Worm (Caenorhabditis elegans): Measurements from ENCODE around the gene lad-2.
A peak's percentile ranks its signal among the peaks of the same experiment; 100 is the strongest.

Gene lad-2

DNA sequence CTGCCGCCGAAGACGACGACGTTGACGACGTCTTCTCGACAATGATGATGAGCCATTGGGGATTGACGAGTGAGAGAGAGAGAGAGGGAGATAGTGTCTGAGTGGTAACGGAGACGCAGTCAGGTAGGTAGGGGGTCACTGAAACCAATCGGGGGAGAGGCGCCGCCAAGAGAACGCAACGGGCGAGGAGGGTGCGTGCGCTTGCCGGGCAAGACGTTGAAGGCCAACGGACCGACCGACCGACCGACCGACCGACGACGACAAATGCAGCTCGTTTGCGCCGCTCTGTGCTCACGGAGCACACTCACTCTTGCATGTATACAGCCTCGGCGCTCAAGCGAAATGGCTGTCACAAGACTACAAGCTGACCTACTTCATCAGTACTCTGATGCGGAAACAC lies 12.2 kb upstream of the lad-2 start:
- TF ChIP-seq tbx-11 (GFP tag; IDR thresholded peaks at IDR 0.05) (no peak), hmg-4 (GFP tag; optimal IDR thresholded peaks at IDR 0.05) (peak; percentile 32)

DNA sequence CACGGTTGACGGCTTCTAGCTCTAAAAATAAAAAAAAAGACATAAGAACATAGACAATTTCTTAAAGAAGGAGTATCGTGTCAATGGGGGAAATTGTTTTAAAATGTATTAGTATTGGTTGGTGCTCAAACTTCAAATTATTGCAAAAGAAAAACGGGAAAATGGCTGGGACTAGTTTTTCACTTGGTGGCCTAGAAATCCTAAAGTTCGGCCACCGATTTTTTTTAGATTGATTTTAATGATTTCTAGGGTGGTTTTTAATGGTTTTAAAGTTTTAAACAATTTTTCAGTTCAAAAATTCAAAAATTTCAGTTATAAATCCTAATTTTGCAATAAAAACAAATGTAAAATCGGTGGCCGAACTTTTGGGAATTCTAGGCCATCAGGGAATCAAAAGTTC lies 8.4 kb upstream of the lad-2 start:
- TF ChIP-seq aly-1 (tag; optimal IDR thresholded peaks at IDR 0.05) = no peak
- no peak for TF ChIP-seq tra-4 (tag; optimal IDR thresholded peaks at IDR 0.05)
- no peak for TF ChIP-seq pes-1 (GFP tag; IDR thresholded peaks at IDR 0.05)
- TF ChIP-seq ama-1 (optimal IDR thresholded peaks at IDR 0.05) = no peak
- no peak for TF ChIP-seq hmg-4 (GFP tag; optimal IDR thresholded peaks at IDR 0.05)
- no peak for TF ChIP-seq scrt-1 (GFP tag; IDR thresholded peaks at IDR 0.05)
- no peak for TF ChIP-seq ceh-13 (GFP tag; optimal IDR thresholded peaks at IDR 0.05)
- no peak for TF ChIP-seq F13C5.2 (tag; optimal IDR thresholded peaks at IDR 0.05)
- no peak for TF ChIP-seq sea-1 (GFP tag; conservative IDR thresholded peaks at IDR 0.05)

DNA sequence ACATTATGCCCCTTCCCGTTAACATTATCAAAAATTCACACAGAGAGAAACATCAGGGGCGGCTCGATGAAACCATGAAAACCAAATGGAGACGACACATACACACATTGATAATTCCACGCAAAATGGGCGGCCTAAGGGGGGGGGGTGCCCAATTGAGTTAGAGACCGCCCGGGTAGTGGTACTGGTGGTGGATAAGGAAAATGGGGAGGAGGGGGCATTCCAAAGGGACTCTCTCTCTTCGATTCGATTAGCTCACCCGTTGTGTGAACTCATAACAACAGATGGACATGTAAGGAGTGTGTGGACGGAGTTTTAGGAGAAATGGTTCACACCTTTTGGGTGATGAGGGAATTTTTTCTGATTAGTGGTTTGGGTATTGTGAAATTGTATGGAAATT lies 4.2 kb upstream of the lad-2 start:
- TF ChIP-seq tbx-37 (GFP tag; conservative IDR thresholded peaks at IDR 0.05) = no peak
- TF ChIP-seq hmg-4 (GFP tag; optimal IDR thresholded peaks at IDR 0.05) = peak; percentile 26
- no peak for TF ChIP-seq hmbx-1 (tag; optimal IDR thresholded peaks at IDR 0.05)

DNA sequence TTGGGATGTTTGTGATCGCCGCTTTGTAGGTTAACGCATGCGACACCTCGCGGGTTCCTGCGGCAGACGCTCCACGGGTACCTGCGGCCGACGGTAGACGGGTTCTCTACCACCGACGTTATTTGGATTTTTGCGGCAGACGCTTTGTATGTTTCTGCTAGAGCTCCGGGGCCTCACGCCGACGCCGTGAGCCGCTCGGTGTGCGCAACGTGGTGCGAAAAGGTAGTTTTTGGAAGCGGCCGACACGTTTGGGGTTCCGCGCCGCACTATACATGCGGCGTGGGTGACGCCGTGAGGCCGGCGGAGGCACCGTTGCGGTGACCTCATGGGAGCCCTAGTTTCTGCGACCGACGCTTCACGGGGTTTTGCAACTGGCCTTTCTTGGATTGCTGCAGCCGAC lies 7.2 kb downstream of the lad-2 start:
- no peak for TF ChIP-seq aly-1 (tag; optimal IDR thresholded peaks at IDR 0.05)
- no peak for TF ChIP-seq ceh-13 (GFP tag; optimal IDR thresholded peaks at IDR 0.05)
- no peak for TF ChIP-seq ets-7 (tag; optimal IDR thresholded peaks at IDR 0.05)
- no peak for TF ChIP-seq tbx-37 (GFP tag; conservative IDR thresholded peaks at IDR 0.05)

DNA sequence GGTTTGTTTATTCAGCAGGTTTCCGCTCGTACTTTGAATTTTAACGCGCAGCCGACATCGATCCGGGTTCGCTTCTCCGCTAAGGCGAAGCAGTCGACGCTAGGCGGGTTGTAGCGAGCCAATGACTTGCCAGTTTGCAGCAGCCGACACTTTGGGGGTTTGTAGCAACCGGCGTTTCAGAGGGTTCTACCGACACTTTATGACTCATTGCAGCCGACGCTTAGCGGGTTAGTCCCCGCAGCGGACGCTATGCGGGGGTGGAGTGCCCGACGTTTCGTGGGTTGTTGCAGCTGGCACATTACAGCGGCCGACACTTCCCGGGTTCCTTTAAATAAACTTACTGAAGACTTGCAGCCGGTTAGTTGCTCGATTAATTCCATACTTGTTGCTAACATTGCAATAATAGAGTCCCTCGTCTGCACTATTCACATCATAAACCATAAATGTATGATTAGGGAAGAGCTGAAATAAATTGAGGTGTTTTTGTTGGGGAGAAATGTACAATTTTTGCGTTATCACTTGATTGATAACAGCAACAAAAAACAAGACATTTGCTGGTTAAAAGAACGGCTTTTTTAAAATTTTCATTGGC lies 8.8 kb downstream of the lad-2 start, which contains the start of gene Y54G2A.57:
Gene Y54G2A.57, plus strand, starts transcription at position 542 of the 592 bp plus-strand sequence.
- TF ChIP-seq F13C5.2 (tag; optimal IDR thresholded peaks at IDR 0.05) = no peak
- TF ChIP-seq tbx-11 (GFP tag; IDR thresholded peaks at IDR 0.05) = no peak
- no peak for TF ChIP-seq tra-4 (tag; optimal IDR thresholded peaks at IDR 0.05)
- TF ChIP-seq ama-1 (optimal IDR thresholded peaks at IDR 0.05) = no peak
- no peak for TF ChIP-seq ceh-13 (GFP tag; optimal IDR thresholded peaks at IDR 0.05)
- no peak for TF ChIP-seq hmbx-1 (tag; optimal IDR thresholded peaks at IDR 0.05)
- no peak for TF ChIP-seq sea-1 (GFP tag; conservative IDR thresholded peaks at IDR 0.05)
- no peak for TF ChIP-seq tbx-37 (GFP tag; conservative IDR thresholded peaks at IDR 0.05)
- TF ChIP-seq B0310.2 (tag; optimal IDR thresholded peaks at IDR 0.05) = no peak
- no peak for TF ChIP-seq ceh-36 (tag; optimal IDR thresholded peaks at IDR 0.05)
- TF ChIP-seq scrt-1 (GFP tag; IDR thresholded peaks at IDR 0.05) = no peak
- TF ChIP-seq hmg-4 (GFP tag; optimal IDR thresholded peaks at IDR 0.05) = no peak
- TF ChIP-seq hnd-1 (tag; optimal IDR thresholded peaks at IDR 0.05) = no peak
- TF ChIP-seq aly-1 (tag; optimal IDR thresholded peaks at IDR 0.05) = no peak
- no peak for TF ChIP-seq pes-1 (GFP tag; IDR thresholded peaks at IDR 0.05)
- no peak for TF ChIP-seq flt-1 (GFP tag; IDR thresholded peaks at IDR 0.05)
- no peak for TF ChIP-seq ets-7 (tag; optimal IDR thresholded peaks at IDR 0.05)

DNA sequence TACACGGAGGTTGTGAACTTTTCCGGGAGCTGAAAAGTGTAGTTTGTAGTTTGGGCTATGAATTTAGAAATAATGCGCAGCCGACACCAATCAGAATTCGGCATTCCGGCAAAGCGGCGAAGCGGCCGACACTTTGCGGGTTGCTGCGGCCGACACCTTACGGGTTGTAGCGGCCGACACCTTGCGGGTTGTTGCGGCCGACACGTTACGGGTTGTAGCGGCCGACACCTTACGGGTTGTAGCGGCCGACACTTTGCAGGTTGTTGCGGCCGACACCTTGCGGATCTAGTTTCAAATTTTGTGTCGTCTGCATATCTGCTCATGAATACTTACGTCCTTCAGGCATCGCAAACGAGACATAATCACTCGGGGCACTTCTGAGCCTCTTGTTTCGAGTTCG lies 11.4 kb downstream of the lad-2 start:
- TF ChIP-seq pes-1 (GFP tag; IDR thresholded peaks at IDR 0.05) (no peak), tbx-11 (GFP tag; IDR thresholded peaks at IDR 0.05) (no peak), F13C5.2 (tag; optimal IDR thresholded peaks at IDR 0.05) (no peak), tbx-37 (GFP tag; conservative IDR thresholded peaks at IDR 0.05) (no peak), flt-1 (GFP tag; IDR thresholded peaks at IDR 0.05) (no peak), ceh-36 (tag; optimal IDR thresholded peaks at IDR 0.05) (no peak), scrt-1 (GFP tag; IDR thresholded peaks at IDR 0.05) (no peak), aly-1 (tag; optimal IDR thresholded peaks at IDR 0.05) (no peak), sea-1 (GFP tag; conservative IDR thresholded peaks at IDR 0.05) (no peak), hnd-1 (tag; optimal IDR thresholded peaks at IDR 0.05) (no peak)

DNA sequence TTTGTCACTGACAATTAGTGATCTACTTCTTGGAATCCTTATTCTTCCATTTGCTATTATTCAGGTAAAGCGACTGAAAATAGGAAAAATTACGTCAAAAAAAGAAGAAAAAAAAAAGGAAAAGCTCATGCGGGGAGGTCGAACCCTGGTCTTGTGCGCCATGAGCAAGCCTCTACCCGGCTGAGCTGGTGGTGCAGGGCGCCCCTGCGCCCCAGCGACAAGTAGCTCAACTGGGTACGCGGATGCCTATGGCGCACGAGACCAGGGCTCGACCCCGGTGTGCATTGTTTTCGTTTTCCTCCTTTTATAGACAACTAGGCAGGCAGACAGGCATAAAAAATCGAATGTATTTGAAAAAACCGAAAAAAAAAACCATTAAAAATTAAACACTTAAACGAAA lies 18.0 kb downstream of the lad-2 start:
- TF ChIP-seq hmg-4 (GFP tag; optimal IDR thresholded peaks at IDR 0.05) (no peak), tra-4 (tag; optimal IDR thresholded peaks at IDR 0.05) (no peak), ceh-36 (tag; optimal IDR thresholded peaks at IDR 0.05) (no peak), ama-1 (optimal IDR thresholded peaks at IDR 0.05) (no peak), F13C5.2 (tag; optimal IDR thresholded peaks at IDR 0.05) (no peak), flt-1 (GFP tag; IDR thresholded peaks at IDR 0.05) (no peak), aly-1 (tag; optimal IDR thresholded peaks at IDR 0.05) (no peak), pes-1 (GFP tag; IDR thresholded peaks at IDR 0.05) (no peak), tbx-37 (GFP tag; conservative IDR thresholded peaks at IDR 0.05) (no peak), B0310.2 (tag; optimal IDR thresholded peaks at IDR 0.05) (no peak), hnd-1 (tag; optimal IDR thresholded peaks at IDR 0.05) (no peak), ceh-13 (GFP tag; optimal IDR thresholded peaks at IDR 0.05) (no peak), ets-7 (tag; optimal IDR thresholded peaks at IDR 0.05) (no peak)

DNA sequence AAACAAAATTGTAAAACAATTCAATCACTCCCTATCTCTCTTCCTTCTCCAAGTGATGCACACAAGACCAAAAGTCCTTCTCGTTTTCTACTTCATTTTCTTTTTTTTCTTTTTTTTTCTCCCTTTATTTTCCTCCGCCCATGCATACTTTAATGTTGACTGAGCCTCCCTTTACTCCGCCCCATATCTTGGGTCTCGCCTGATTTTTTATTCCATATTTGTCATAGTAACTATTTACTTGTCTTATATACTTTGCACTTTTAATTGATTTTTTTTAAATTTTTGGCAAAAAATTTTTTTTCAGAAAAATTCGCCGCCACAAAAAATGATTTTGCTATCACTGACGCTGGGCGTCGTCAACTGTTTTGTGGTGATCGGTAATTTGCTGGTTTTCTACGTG lies 18.5 kb downstream of the lad-2 start, which contains the start of gene ser-6:
Gene ser-6, plus strand, starts transcription at position 301 of the 400 bp plus-strand sequence.
- TF ChIP-seq tra-4 (tag; optimal IDR thresholded peaks at IDR 0.05) (no peak), hmg-4 (GFP tag; optimal IDR thresholded peaks at IDR 0.05) (no peak), ets-7 (tag; optimal IDR thresholded peaks at IDR 0.05) (no peak), tbx-11 (GFP tag; IDR thresholded peaks at IDR 0.05) (no peak), pes-1 (GFP tag; IDR thresholded peaks at IDR 0.05) (no peak), tbx-37 (GFP tag; conservative IDR thresholded peaks at IDR 0.05) (no peak), ceh-36 (tag; optimal IDR thresholded peaks at IDR 0.05) (no peak), F13C5.2 (tag; optimal IDR thresholded peaks at IDR 0.05) (no peak), ama-1 (optimal IDR thresholded peaks at IDR 0.05) (no peak), scrt-1 (GFP tag; IDR thresholded peaks at IDR 0.05) (no peak), hnd-1 (tag; optimal IDR thresholded peaks at IDR 0.05) (no peak)
